Fruit fly (Drosophila melanogaster) whole organism, embryonic: ENCODE data around the gene CG2898.

ENCODE experiments used
- CG7987 ChIP-seq: fragments of 200-800 bp; sonication (Bioruptor generic); optimal IDR thresholded peaks from 2 replicates; lab custom pipeline; 2018; ENCODE audit warnings: missing biosample characterization, mild to moderate bottlenecking, missing genetic modification characterization, moderate library complexity
- TFAM ChIP-seq: fragments of 200-800 bp; sonication (Bioruptor generic); optimal IDR thresholded peaks from 2 replicates; lab custom pipeline; 2017; ENCODE audit warnings: missing biosample characterization, missing genetic modification characterization, inconsistent platforms

CG2898 gene

DNA sequence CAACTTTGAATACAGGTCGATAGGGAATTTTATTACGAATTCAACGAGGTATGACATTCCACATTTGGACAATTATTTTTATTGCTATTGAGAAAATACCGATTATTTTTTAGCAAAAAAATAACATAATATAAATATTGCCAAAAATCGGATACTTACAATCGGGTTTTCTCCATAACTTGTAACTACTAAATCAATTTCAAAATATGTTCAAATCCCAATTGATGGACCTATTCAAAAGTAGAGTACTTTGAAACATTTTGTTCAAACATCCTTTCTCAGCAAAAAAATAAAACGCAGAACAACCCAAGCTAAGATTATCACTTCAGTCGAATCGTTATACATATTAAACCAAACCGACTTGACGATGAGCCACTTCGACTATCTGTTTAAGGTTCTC is 42.0 kb downstream of the CG2898 start, which contains the start of gene RabX2:
RabX2 (plus strand) TSS at position 301 of the 400 bp plus-strand sequence.
- TF ChIP-seq TFAM (no peak), CG7987 (GFP tag; lab: Kevin White, UChicago) (no peak)
